Worm (Caenorhabditis elegans) whole organism, L4 larva: Measurements from ENCODE around the gene ugt-50.

Experiments used
- F26F4.8 ChIP-seq: fragments of 200-800 bp; sonication (Bioruptor generic); conservative IDR thresholded peaks from 2 replicates; pipeline ENCODE4 v1.3.6; 2022; ENCODE audit warnings: missing genetic modification characterization, missing compliant biosample characterization
- F37D6.2 ChIP-seq: sonication (generic microtip); optimal IDR thresholded peaks from 2 replicates; lab custom pipeline; 2016; ENCODE audit warnings: mild to moderate bottlenecking, missing genetic modification characterization, missing compliant biosample characterization
- T26A8.4 ChIP-seq: fragments of 200-800 bp; sonication (Bioruptor generic); IDR thresholded peaks from 2 replicates; pipeline ENCODE4 v1.3.6; 2022; ENCODE audit warnings: missing genetic modification characterization, missing compliant biosample characterization
- Y105C5A.15 ChIP-seq: fragments of 200-800 bp; sonication (Bioruptor generic); IDR thresholded peaks from 2 replicates; pipeline ENCODE4 v1.3.6; 2022; ENCODE audit warnings: missing genetic modification characterization, missing compliant biosample characterization
- ZK337.2 ChIP-seq: fragments of 200-800 bp; sonication (Bioruptor generic); IDR thresholded peaks from 2 replicates; pipeline ENCODE4 v1.3.6; 2022; ENCODE audit warnings: missing genetic modification reagents, missing genetic modification characterization, missing compliant biosample characterization
- aha-1 ChIP-seq: fragments of 150-350 bp; peaks from one replicate; lab custom pipeline; 2014; ENCODE audit warnings: missing biosample characterization, missing genetic modification characterization
- aly-2 ChIP-seq: sonication (generic microtip); optimal IDR thresholded peaks from 2 replicates; lab custom pipeline; 2018; ENCODE audit warnings: missing biosample characterization, missing genetic modification characterization
- attf-4 ChIP-seq: sonication (generic microtip); optimal IDR thresholded peaks from 3 replicates; lab custom pipeline; 2017; ENCODE audit warnings: missing biosample characterization, missing genetic modification characterization
- ceh-20 ChIP-seq: fragments of 200-800 bp; sonication (Bioruptor generic); IDR thresholded peaks from 2 replicates; pipeline ENCODE4 v1.3.6; 2022; ENCODE audit warnings: missing genetic modification reagents, missing genetic modification characterization, missing compliant biosample characterization
- ceh-28 ChIP-seq: fragments of 150-350 bp; optimal IDR thresholded peaks from 2 replicates; lab custom pipeline; 2014; ENCODE audit warnings: missing biosample characterization, missing genetic modification reagents, missing genetic modification characterization
- ceh-32 ChIP-seq: sonication (generic microtip); optimal IDR thresholded peaks from 2 replicates; lab custom pipeline; 2016; ENCODE audit warnings: mild to moderate bottlenecking, missing genetic modification characterization, missing compliant biosample characterization; ENCODE audit not compliant: poor library complexity
- ceh-44 ChIP-seq: fragments of 200-800 bp; sonication (Bioruptor generic); IDR thresholded peaks from 2 replicates; pipeline ENCODE4 v1.3.6; 2022; ENCODE audit warnings: missing genetic modification reagents, missing genetic modification characterization, missing compliant biosample characterization
- ceh-82 ChIP-seq: sonication (generic microtip); optimal IDR thresholded peaks from 2 replicates; lab custom pipeline; 2017; ENCODE audit warnings: missing biosample characterization, missing genetic modification characterization
- ces-1 ChIP-seq: fragments of 150-350 bp; sonication (generic microtip); optimal IDR thresholded peaks from 4 replicates; lab custom pipeline; 2014; ENCODE audit warnings: missing biosample characterization, missing genetic modification reagents, missing genetic modification characterization
- ctbp-1 ChIP-seq: fragments of 200-800 bp; sonication (Bioruptor generic); IDR thresholded peaks from 2 replicates; pipeline ENCODE4 v1.3.6; 2022; ENCODE audit warnings: missing genetic modification reagents, missing genetic modification characterization, missing compliant biosample characterization
- daf-16 ChIP-seq, 3 experiments: sonication (generic microtip); optimal IDR thresholded peaks; 2 replicates each; lab custom pipeline; 2016 to 2017; ENCODE audit warnings: missing genetic modification characterization in 3 of 3, missing genetic modification reagents in 3 of 3, mild to moderate bottlenecking in 2 of 3, missing compliant biosample characterization in 2 of 3, missing biosample characterization in 1 of 3, moderate library complexity in 1 of 3
- daf-8 ChIP-seq: fragments of 200-800 bp; sonication (Bioruptor generic); IDR thresholded peaks from 2 replicates; pipeline ENCODE4 v1.3.6; 2022; ENCODE audit warnings: missing genetic modification characterization, missing compliant biosample characterization
- dmd-6 ChIP-seq: fragments of 200-800 bp; sonication (Bioruptor generic); IDR thresholded peaks from 2 replicates; pipeline ENCODE4 v1.3.6; 2022; ENCODE audit warnings: missing genetic modification reagents, missing genetic modification characterization, missing compliant biosample characterization
- dmd-9 ChIP-seq: fragments of 200-800 bp; sonication (Bioruptor generic); IDR thresholded peaks from 2 replicates; pipeline ENCODE4 v1.3.6; 2022; ENCODE audit warnings: missing genetic modification reagents, missing genetic modification characterization, missing compliant biosample characterization
- dve-1 ChIP-seq: sonication (generic microtip); optimal IDR thresholded peaks from 2 replicates; lab custom pipeline; 2017; ENCODE audit warnings: antibody characterized with exemption, mild to moderate bottlenecking, missing genetic modification characterization, missing compliant biosample characterization; ENCODE audit not compliant: insufficient read depth
- egl-43 ChIP-seq: fragments of 200-800 bp; sonication (Bioruptor generic); IDR thresholded peaks from 2 replicates; pipeline ENCODE4 v1.3.6; 2022; ENCODE audit warnings: missing genetic modification reagents, missing genetic modification characterization, missing compliant biosample characterization
- fkh-10 ChIP-seq: fragments of 150-350 bp; optimal IDR thresholded peaks from 2 replicates; lab custom pipeline; 2014; ENCODE audit warnings: missing biosample characterization, missing genetic modification reagents, missing genetic modification characterization
- jun-1 ChIP-seq: fragments of 150-350 bp; optimal IDR thresholded peaks from 2 replicates; lab custom pipeline; 2014; ENCODE audit warnings: missing biosample characterization, missing genetic modification reagents, missing genetic modification characterization
- lin-15B ChIP-seq: fragments of 150-350 bp; sonication (generic microtip); optimal IDR thresholded peaks from 3 replicates; lab custom pipeline; 2014; ENCODE audit warnings: missing biosample characterization, missing genetic modification characterization
- lin-29 ChIP-seq: fragments of 200-800 bp; sonication (Bioruptor generic); IDR thresholded peaks from 2 replicates; pipeline ENCODE4 v1.3.6; 2022; ENCODE audit warnings: missing genetic modification reagents, missing genetic modification characterization, missing compliant biosample characterization
- lsy-2 ChIP-seq, 2 experiments: fragments of 150-350 bp in 1 of 2; sonication (generic microtip) in 1 of 2; optimal IDR thresholded peaks; 2 replicates each; lab custom pipeline; 2014 to 2017; ENCODE audit warnings: missing biosample characterization in 2 of 2, missing genetic modification characterization in 2 of 2
- madf-9 ChIP-seq: fragments of 200-800 bp; sonication (Bioruptor generic); conservative IDR thresholded peaks from 2 replicates; pipeline ENCODE4 v1.3.6; 2022; ENCODE audit warnings: missing genetic modification reagents, missing genetic modification characterization, missing compliant biosample characterization
- mep-1 ChIP-seq: fragments of 150-350 bp; sonication (generic microtip); optimal IDR thresholded peaks from 3 replicates; lab custom pipeline; 2014; ENCODE audit warnings: missing biosample characterization, missing genetic modification characterization
- nhr-102 ChIP-seq: sonication (generic microtip); optimal IDR thresholded peaks from 2 replicates; lab custom pipeline; 2016; ENCODE audit warnings: mild to moderate bottlenecking, missing genetic modification characterization, moderate library complexity, missing compliant biosample characterization
- nhr-11 ChIP-seq: fragments of 150-350 bp; optimal IDR thresholded peaks from 2 replicates; lab custom pipeline; 2014; ENCODE audit warnings: missing biosample characterization, missing genetic modification characterization
- nhr-237 ChIP-seq: sonication (generic microtip); optimal IDR thresholded peaks from 2 replicates; lab custom pipeline; 2017; ENCODE audit warnings: missing biosample characterization, missing genetic modification characterization
- nhr-41 ChIP-seq: fragments of 200-800 bp; sonication (Bioruptor generic); IDR thresholded peaks from 2 replicates; pipeline ENCODE4 v1.3.6; 2022; ENCODE audit warnings: missing genetic modification reagents, missing genetic modification characterization, missing compliant biosample characterization
- nhr-48 ChIP-seq: sonication (generic microtip); optimal IDR thresholded peaks from 2 replicates; lab custom pipeline; 2016; ENCODE audit warnings: mild to moderate bottlenecking, missing genetic modification characterization, missing compliant biosample characterization
- nhr-76 ChIP-seq: fragments of 150-350 bp; optimal IDR thresholded peaks from 2 replicates; lab custom pipeline; 2014; ENCODE audit warnings: missing biosample characterization, missing genetic modification characterization
- pha-4 ChIP-seq, 2 experiments: fragments of 150-350 bp in 1 of 2; fragments of 200-800 bp in 1 of 2; sonication (Bioruptor generic) in 1 of 2; IDR thresholded peaks in 1 of 2; optimal IDR thresholded peaks in 1 of 2; 2 replicates each; pipeline versions ENCODE4 v1.3.6 to Lab custom; 2014 to 2022; ENCODE audit warnings: missing genetic modification characterization in 2 of 2, missing genetic modification reagents in 2 of 2, missing biosample characterization in 1 of 2, missing compliant biosample characterization in 1 of 2
- php-3 ChIP-seq: fragments of 200-800 bp; sonication (Bioruptor generic); IDR thresholded peaks from 2 replicates; pipeline ENCODE4 v1.3.6; 2022; ENCODE audit warnings: missing genetic modification reagents, missing genetic modification characterization, missing compliant biosample characterization
- saeg-2 ChIP-seq: fragments of 200-800 bp; sonication (Bioruptor generic); IDR thresholded peaks from 2 replicates; pipeline ENCODE4 v1.3.6; 2022; ENCODE audit warnings: missing genetic modification reagents, missing genetic modification characterization, missing compliant biosample characterization
- skn-1 ChIP-seq: fragments of 150-350 bp; optimal IDR thresholded peaks from 2 replicates; lab custom pipeline; 2014; ENCODE audit warnings: missing biosample characterization, missing genetic modification characterization
- snpc-4 ChIP-seq: fragments of 150-350 bp; optimal IDR thresholded peaks from 2 replicates; lab custom pipeline; 2014; ENCODE audit warnings: missing biosample characterization, missing genetic modification characterization
- spr-1 ChIP-seq: sonication (generic microtip); optimal IDR thresholded peaks from 2 replicates; lab custom pipeline; 2016; ENCODE audit warnings: mild to moderate bottlenecking, missing genetic modification characterization, missing compliant biosample characterization
- unc-130 ChIP-seq: sonication (generic microtip); optimal IDR thresholded peaks from 2 replicates; lab custom pipeline; 2016; ENCODE audit warnings: missing genetic modification reagents, missing genetic modification characterization, missing compliant biosample characterization
- unc-62 ChIP-seq, 3 experiments: fragments of 150-350 bp in 1 of 3; sonication (generic microtip); optimal IDR thresholded peaks in 2 of 3; peaks in 1 of 3; 1 replicate in 1 of 3; 2 replicates in 2 of 3; lab custom pipeline; 2014 to 2017; ENCODE audit warnings: missing biosample characterization in 3 of 3, missing genetic modification characterization in 3 of 3, missing genetic modification reagents in 3 of 3, missing genotype in 1 of 3
- zag-1 ChIP-seq: fragments of 150-350 bp; optimal IDR thresholded peaks from 2 replicates; lab custom pipeline; 2014; ENCODE audit warnings: missing biosample characterization, missing genetic modification characterization
- zfp-3 ChIP-seq: fragments of 200-800 bp; sonication (Bioruptor generic); conservative IDR thresholded peaks from 2 replicates; pipeline ENCODE4 v1.3.6; 2022; ENCODE audit warnings: missing genetic modification reagents, missing genetic modification characterization, missing compliant biosample characterization
- zip-11 ChIP-seq: fragments of 200-800 bp; sonication (Bioruptor generic); IDR thresholded peaks from 2 replicates; pipeline ENCODE4 v1.3.6; 2022; ENCODE audit warnings: missing genetic modification characterization, missing compliant biosample characterization
- ztf-11 ChIP-seq: fragments of 150-350 bp; optimal IDR thresholded peaks from 2 replicates; lab custom pipeline; 2014; ENCODE audit warnings: missing biosample characterization, missing genetic modification characterization
- ztf-7 ChIP-seq: fragments of 150-350 bp; optimal IDR thresholded peaks from 2 replicates; lab custom pipeline; 2014; ENCODE audit warnings: missing biosample characterization, missing genetic modification characterization

Gene ugt-50

DNA sequence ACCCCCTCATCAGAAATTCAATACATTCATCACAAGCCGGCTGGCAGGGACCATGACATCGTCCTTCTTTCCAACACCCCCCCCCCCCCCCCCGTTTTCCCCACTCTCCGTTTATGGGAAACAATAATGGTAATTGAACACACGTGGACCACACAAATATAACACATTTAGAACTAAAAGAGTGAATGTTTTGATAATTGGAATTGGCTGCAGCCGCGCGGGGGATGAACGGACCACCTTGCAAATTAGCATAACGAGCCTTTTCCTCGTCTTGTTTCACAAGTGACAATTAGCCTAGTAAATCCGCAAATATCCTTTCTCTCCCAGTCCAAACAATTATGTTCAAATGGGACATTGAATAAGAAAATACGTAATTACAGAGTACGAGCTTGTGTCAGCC lies 2.7 kb upstream of the ugt-50 start:
- TF ChIP-seq aha-1 (tag; lab: Kevin White, UChicago) (peak; percentile 88), spr-1 (tag; lab: Kevin White, UChicago) (no peak)

DNA sequence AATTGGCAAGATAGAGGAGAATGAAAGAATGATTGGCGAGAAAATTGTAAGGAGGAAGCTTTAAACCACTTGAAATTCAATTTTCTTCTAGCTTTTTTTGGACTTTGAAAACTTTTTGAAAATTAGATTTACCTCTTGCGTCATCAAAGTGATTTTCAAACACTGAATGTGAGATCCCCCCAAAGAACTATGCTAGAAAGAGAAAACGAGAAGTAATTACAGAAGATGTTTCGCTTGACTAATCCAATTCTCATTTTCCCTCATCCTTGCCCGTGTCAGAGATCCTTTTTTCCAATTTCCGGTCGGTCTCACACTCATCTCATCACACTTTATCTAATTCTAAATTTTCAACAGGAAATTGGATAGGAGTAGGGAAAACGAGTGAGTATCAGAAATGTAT lies 1.5 kb upstream of the ugt-50 start:
- TF ChIP-seq Y105C5A.15 (GFP tag; lab: Robert Waterston, UW) (no peak), saeg-2 (no peak), skn-1 (tag; lab: Kevin White, UChicago) (no peak), zip-11 (no peak), attf-4 (tag; lab: Kevin White, UChicago) (no peak), T26A8.4 (no peak), pha-4 (GFP tag; IDR thresholded peaks at IDR 0.05; lab: Robert Waterston, UW) (no peak), pha-4 (tag; optimal IDR thresholded peaks at IDR 0.05; lab: Kevin White, UChicago) (no peak), egl-43 (GFP tag; lab: Robert Waterston, UW) (no peak), ztf-11 (tag; lab: Kevin White, UChicago) (no peak), jun-1 (tag; lab: Kevin White, UChicago) (no peak), ces-1 (GFP tag; lab: Kevin White, UChicago) (peak; percentile 93), ctbp-1 (GFP tag; lab: Robert Waterston, UW) (0 out of 2 replicates have a peak, but pooled peaks have one; percentile 22), zfp-3 (GFP tag; lab: Robert Waterston, UW) (no peak), aly-2 (no peak), lin-29 (GFP tag; lab: Robert Waterston, UW) (no peak), ceh-20 (GFP tag; lab: Robert Waterston, UW) (no peak), daf-16 (GFP tag; optimal IDR thresholded peaks at IDR 0.05; lab: Kevin White, UChicago) (no peak), daf-16 (tag; optimal IDR thresholded peaks at IDR 0.05; lab: Kevin White, UChicago) (no peak), spr-1 (tag; lab: Kevin White, UChicago) (no peak), nhr-76 (tag; lab: Kevin White, UChicago) (no peak), lsy-2 (tag; optimal IDR thresholded peaks at IDR 0.05; lab: Kevin White, UChicago) (peak in 1 of 2 experiments; percentile 10), nhr-41 (GFP tag; lab: Robert Waterston, UW) (no peak), ceh-44 (no peak), unc-62 (GFP tag; optimal IDR thresholded peaks at IDR 0.05 in 1 of 2; lab: Kevin White, UChicago) (peak in 1 of 2 experiments; percentile 84), unc-62 (tag; optimal IDR thresholded peaks at IDR 0.05; lab: Kevin White, UChicago) (no peak), nhr-11 (tag; lab: Kevin White, UChicago) (no peak), snpc-4 (tag; lab: Kevin White, UChicago) (no peak), ceh-32 (tag; lab: Kevin White, UChicago) (no peak), daf-8 (no peak), lin-15B (no peak), madf-9 (GFP tag; lab: Robert Waterston, UW) (no peak), F26F4.8 (no peak), unc-130 (no peak), fkh-10 (GFP tag; lab: Kevin White, UChicago) (peak; percentile 93), nhr-102 (tag; lab: Kevin White, UChicago) (no peak), php-3 (no peak)

DNA sequence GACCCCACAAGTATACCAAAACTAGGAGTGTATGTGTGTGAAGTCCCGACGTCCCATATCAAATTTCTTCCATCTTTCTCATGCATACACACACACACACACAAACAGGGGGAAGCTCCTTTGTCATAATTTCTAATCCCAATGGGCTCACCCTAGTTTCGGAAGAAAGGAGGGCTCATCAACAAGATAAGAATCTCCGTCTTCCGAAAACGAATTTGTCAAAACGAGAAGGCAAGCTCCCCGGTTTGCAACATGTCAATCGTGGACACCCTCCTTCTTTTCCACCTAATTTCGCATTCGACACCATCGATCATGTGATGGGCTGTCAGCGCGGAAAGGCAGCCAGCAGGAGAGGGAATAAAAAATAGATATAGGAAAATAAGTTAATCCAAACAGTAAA lies 1.0 kb upstream of the ugt-50 start:
- peak; percentile 90 for TF ChIP-seq aha-1 (tag; lab: Kevin White, UChicago)
- no peak for TF ChIP-seq ceh-28 (tag; lab: Kevin White, UChicago)
- TF ChIP-seq ceh-82 (tag; lab: Kevin White, UChicago): no peak
- no peak for TF ChIP-seq ZK337.2
- no peak for TF ChIP-seq ztf-11 (tag; lab: Kevin White, UChicago)
- no peak for TF ChIP-seq F37D6.2 (tag; lab: Kevin White, UChicago)
- TF ChIP-seq ceh-20 (GFP tag; lab: Robert Waterston, UW): peak; percentile 92
- TF ChIP-seq dmd-6 (GFP tag; lab: Robert Waterston, UW): peak; percentile 85
- TF ChIP-seq daf-16 (GFP tag; optimal IDR thresholded peaks at IDR 0.05; lab: Kevin White, UChicago): peak in 1 of 2 experiments; percentile 23
- peak; percentile 43 for TF ChIP-seq daf-16 (tag; optimal IDR thresholded peaks at IDR 0.05; lab: Kevin White, UChicago)
- TF ChIP-seq dve-1 (tag; lab: Kevin White, UChicago): peak; percentile 75
- TF ChIP-seq daf-8: no peak
- TF ChIP-seq dmd-9 (GFP tag; lab: Robert Waterston, UW): no peak
- no peak for TF ChIP-seq nhr-237 (tag; lab: Kevin White, UChicago)
- no peak for TF ChIP-seq unc-130
- no peak for TF ChIP-seq ztf-7 (tag; lab: Kevin White, UChicago)
- peak in 1 of 2 experiments; percentile 44 for TF ChIP-seq lsy-2 (tag; optimal IDR thresholded peaks at IDR 0.05; lab: Kevin White, UChicago)
- TF ChIP-seq T26A8.4: 0 out of 2 replicates have a peak, but pooled peaks have one; percentile 20
- TF ChIP-seq mep-1 (tag; lab: Kevin White, UChicago): peak; percentile 68
- TF ChIP-seq fkh-10 (GFP tag; lab: Kevin White, UChicago): no peak
- peak; percentile 22 for TF ChIP-seq nhr-48 (tag; lab: Kevin White, UChicago)
- peak; percentile 3 for TF ChIP-seq nhr-102 (tag; lab: Kevin White, UChicago)
- no peak for TF ChIP-seq lin-15B
- no peak for TF ChIP-seq zag-1
